Fruit fly (Drosophila melanogaster): ENCODE data around the gene Mfe2.
A peak's percentile ranks its signal among the peaks of the same experiment; 100 is the strongest.

The Mfe2 gene

dm6 chrX:16270795-16271194, at the start of gene Mfe2:
Gene Mfe2, plus strand, starts transcription at chrX:16270951.
- peak; percentile 84 for TF ChIP-seq Crg-1 (GFP tag; optimal IDR thresholded peaks at IDR 0.05)
- peak; percentile 36 for TF ChIP-seq CG33017 (tag; optimal IDR thresholded peaks at IDR 0.05)
- no peak for TF ChIP-seq cnc (optimal IDR thresholded peaks at IDR 0.05)
- peak; percentile 22 for TF ChIP-seq tj (GFP tag; optimal IDR thresholded peaks at IDR 0.05)
- peak; percentile 10 for TF ChIP-seq CG5204 (GFP tag; optimal IDR thresholded peaks at IDR 0.05)
- peak; percentile 63 for TF ChIP-seq CG11617 (GFP tag; optimal IDR thresholded peaks at IDR 0.05)
- peak; percentile 74 for TF ChIP-seq Mnt (GFP tag; optimal IDR thresholded peaks at IDR 0.05)
- peak; percentile 74 for TF ChIP-seq pad (GFP tag; optimal IDR thresholded peaks at IDR 0.05)
- TF ChIP-seq ovo (GFP tag; optimal IDR thresholded peaks at IDR 0.05): peak; percentile 76
- peak; percentile 85 for TF ChIP-seq CG12768 (GFP tag; optimal IDR thresholded peaks at IDR 0.05)
- no peak for TF ChIP-seq kay (GFP tag; ENCODE audit: borderline replicate concordance)
- peak; percentile 44 for TF ChIP-seq CG14711 (tag; optimal IDR thresholded peaks at IDR 0.05)
- peak; percentile 53 for TF ChIP-seq cic (GFP tag; optimal IDR thresholded peaks at IDR 0.05)
- TF ChIP-seq Clk (GFP tag; optimal IDR thresholded peaks at IDR 0.05): peak; percentile 6
- TF ChIP-seq CG7045 (GFP tag; optimal IDR thresholded peaks at IDR 0.05): peak; percentile 8
- TF ChIP-seq bab1 (GFP tag; optimal IDR thresholded peaks at IDR 0.05): peak; percentile 70
- TF ChIP-seq CG7101 (tag; optimal IDR thresholded peaks at IDR 0.05): peak; percentile 67
- TF ChIP-seq Hr96 (GFP tag; optimal IDR thresholded peaks at IDR 0.05): no peak
- TF ChIP-seq toe (GFP tag; optimal IDR thresholded peaks at IDR 0.05): peak; percentile 49
- peak; percentile 86 for TF ChIP-seq CG1620 (GFP tag; optimal IDR thresholded peaks at IDR 0.05)

- TF ChIP-seq CG11617 (GFP tag; optimal IDR thresholded peaks at IDR 0.05) (no peak), pad (GFP tag; optimal IDR thresholded peaks at IDR 0.05) (no peak), CG1620 (GFP tag; optimal IDR thresholded peaks at IDR 0.05) (no peak), bab1 (GFP tag; optimal IDR thresholded peaks at IDR 0.05) (no peak), cic (GFP tag; optimal IDR thresholded peaks at IDR 0.05) (no peak), CG12768 (GFP tag; optimal IDR thresholded peaks at IDR 0.05) (no peak), Mnt (GFP tag; optimal IDR thresholded peaks at IDR 0.05) (no peak), CG33017 (tag; optimal IDR thresholded peaks at IDR 0.05) (no peak), CG7045 (GFP tag; optimal IDR thresholded peaks at IDR 0.05) (no peak), toe (GFP tag; optimal IDR thresholded peaks at IDR 0.05) (no peak), CG7101 (tag; optimal IDR thresholded peaks at IDR 0.05) (no peak), tj (GFP tag; optimal IDR thresholded peaks at IDR 0.05) (no peak), Clk (GFP tag; optimal IDR thresholded peaks at IDR 0.05) (no peak), Crg-1 (GFP tag; optimal IDR thresholded peaks at IDR 0.05) (no peak)
Measured at dm6 chrX:16231292-16231691, 39.5 kb upstream of the Mfe2 start.

- TF ChIP-seq cic (GFP tag; optimal IDR thresholded peaks at IDR 0.05): no peak
Measured at dm6 chrX:16241831-16242451, 28.8 kb upstream of the Mfe2 start.

- TF ChIP-seq CG33017 (tag; optimal IDR thresholded peaks at IDR 0.05) (no peak), CG7045 (GFP tag; optimal IDR thresholded peaks at IDR 0.05) (no peak), cic (GFP tag; optimal IDR thresholded peaks at IDR 0.05) (no peak), pad (GFP tag; optimal IDR thresholded peaks at IDR 0.05) (no peak), bab1 (GFP tag; optimal IDR thresholded peaks at IDR 0.05) (no peak), CG7101 (tag; optimal IDR thresholded peaks at IDR 0.05) (no peak), Clk (GFP tag; optimal IDR thresholded peaks at IDR 0.05) (no peak), toe (GFP tag; optimal IDR thresholded peaks at IDR 0.05) (no peak), CG1620 (GFP tag; optimal IDR thresholded peaks at IDR 0.05) (no peak), cnc (optimal IDR thresholded peaks at IDR 0.05) (no peak), Mnt (GFP tag; optimal IDR thresholded peaks at IDR 0.05) (no peak), CG12768 (GFP tag; optimal IDR thresholded peaks at IDR 0.05) (no peak), CG11617 (GFP tag; optimal IDR thresholded peaks at IDR 0.05) (no peak)
Measured at dm6 chrX:16243989-16244388, 26.8 kb upstream of the Mfe2 start.

- TF ChIP-seq CG33017 (tag; optimal IDR thresholded peaks at IDR 0.05) (no peak), ovo (GFP tag; optimal IDR thresholded peaks at IDR 0.05) (no peak), tj (GFP tag; optimal IDR thresholded peaks at IDR 0.05) (no peak)
Measured at dm6 chrX:16244731-16245130, 26.0 kb upstream of the Mfe2 start.

dm6 chrX:16263415-16263814, 7.3 kb upstream of the Mfe2 start:
- no peak for TF ChIP-seq CG7045 (GFP tag; optimal IDR thresholded peaks at IDR 0.05)
- no peak for TF ChIP-seq CG5204 (GFP tag; optimal IDR thresholded peaks at IDR 0.05)
- no peak for TF ChIP-seq pad (GFP tag; optimal IDR thresholded peaks at IDR 0.05)
- no peak for TF ChIP-seq bab1 (GFP tag; optimal IDR thresholded peaks at IDR 0.05)
- no peak for TF ChIP-seq cnc (optimal IDR thresholded peaks at IDR 0.05)
- TF ChIP-seq Crg-1 (GFP tag; optimal IDR thresholded peaks at IDR 0.05): no peak
- no peak for TF ChIP-seq toe (GFP tag; optimal IDR thresholded peaks at IDR 0.05)
- no peak for TF ChIP-seq kay (GFP tag; ENCODE audit: borderline replicate concordance)
- TF ChIP-seq ovo (GFP tag; optimal IDR thresholded peaks at IDR 0.05): no peak
- no peak for TF ChIP-seq CG14711 (tag; optimal IDR thresholded peaks at IDR 0.05)
- no peak for TF ChIP-seq CG7101 (tag; optimal IDR thresholded peaks at IDR 0.05)
- TF ChIP-seq Hr96 (GFP tag; optimal IDR thresholded peaks at IDR 0.05): no peak
- TF ChIP-seq Mnt (GFP tag; optimal IDR thresholded peaks at IDR 0.05): no peak
- TF ChIP-seq cic (GFP tag; optimal IDR thresholded peaks at IDR 0.05): no peak
- TF ChIP-seq CG1620 (GFP tag; optimal IDR thresholded peaks at IDR 0.05): no peak
- TF ChIP-seq CG33017 (tag; optimal IDR thresholded peaks at IDR 0.05): no peak
- TF ChIP-seq tj (GFP tag; optimal IDR thresholded peaks at IDR 0.05): no peak
- no peak for TF ChIP-seq CG12768 (GFP tag; optimal IDR thresholded peaks at IDR 0.05)
- TF ChIP-seq Clk (GFP tag; optimal IDR thresholded peaks at IDR 0.05): no peak
- no peak for TF ChIP-seq CG11617 (GFP tag; optimal IDR thresholded peaks at IDR 0.05)

Measured in whole organism, adult.